Worm (Caenorhabditis elegans) whole organism, early embryonic: Measurements from ENCODE around the gene C07H6.9.

Source experiments
- ama-1 ChIP-seq: fragments of 150-350 bp; optimal IDR thresholded peaks from 2 replicates; lab custom pipeline; 2014
- ceh-13 ChIP-seq: fragments of 200-800 bp; sonication (Bioruptor generic); optimal IDR thresholded peaks from 2 replicates; lab custom pipeline; 2018; ENCODE audit warnings: mild to moderate bottlenecking, missing genetic modification characterization, missing compliant biosample characterization
- ets-7 ChIP-seq: sonication (generic microtip); optimal IDR thresholded peaks from 2 replicates; lab custom pipeline; 2016; ENCODE audit warnings: missing genotype, missing genetic modification characterization, missing compliant biosample characterization
- hmbx-1 ChIP-seq: sonication (generic microtip); optimal IDR thresholded peaks from 2 replicates; lab custom pipeline; 2016; ENCODE audit warnings: mild to moderate bottlenecking, missing genetic modification characterization, missing compliant biosample characterization
- hmg-4 ChIP-seq: fragments of 200-800 bp; sonication (Bioruptor generic); optimal IDR thresholded peaks from 2 replicates; lab custom pipeline; 2018; ENCODE audit warnings: mild to moderate bottlenecking, missing genetic modification characterization, missing compliant biosample characterization
- hnd-1 ChIP-seq: sonication (generic microtip); optimal IDR thresholded peaks from 2 replicates; lab custom pipeline; 2016; ENCODE audit warnings: missing genetic modification characterization, missing compliant biosample characterization
- pes-1 ChIP-seq: fragments of 200-800 bp; sonication (Bioruptor generic); IDR thresholded peaks from 2 replicates; pipeline ENCODE4 v1.3.6; 2022; ENCODE audit warnings: missing genetic modification reagents, missing genetic modification characterization, missing compliant biosample characterization
- sea-1 ChIP-seq: fragments of 200-800 bp; sonication (Bioruptor generic); conservative IDR thresholded peaks from 2 replicates; pipeline ENCODE4 v1.3.6; 2022; ENCODE audit warnings: missing genetic modification characterization, missing compliant biosample characterization
- tbx-11 ChIP-seq: fragments of 200-800 bp; sonication (Bioruptor generic); IDR thresholded peaks from 2 replicates; pipeline ENCODE4 v1.3.6; 2022; ENCODE audit warnings: missing genetic modification characterization, missing compliant biosample characterization
- tbx-37 ChIP-seq: fragments of 200-800 bp; sonication (Bioruptor generic); conservative IDR thresholded peaks from 2 replicates; pipeline ENCODE4 v1.3.6; 2022; ENCODE audit warnings: missing genetic modification reagents, missing genetic modification characterization, missing compliant biosample characterization

DNA sequence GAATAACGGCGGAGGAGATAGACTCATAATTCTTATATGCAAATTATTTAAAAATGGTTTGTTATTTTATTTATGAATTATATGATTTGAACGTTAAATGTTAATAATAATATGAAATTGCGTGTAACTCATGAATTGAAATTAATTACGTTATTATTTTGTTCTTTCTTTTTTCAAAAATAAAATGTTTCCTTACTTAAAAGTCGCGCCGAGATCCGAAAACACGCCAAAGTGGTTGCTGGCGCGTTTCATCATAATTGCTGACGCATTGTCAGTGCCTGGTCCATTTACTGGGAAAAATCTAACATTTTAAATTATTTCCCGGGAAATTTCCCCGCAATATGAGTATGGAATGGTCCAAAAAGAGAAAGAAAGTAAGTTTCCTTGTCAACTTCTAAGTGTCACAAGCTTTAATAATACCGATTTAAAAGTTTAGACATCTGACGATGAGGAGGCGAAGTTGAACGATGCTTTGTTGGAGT lies at the start of gene C07H6.9, which contains the start of gene sap-140:
- TF ChIP-seq ceh-13 (no peak), ama-1 (no peak), tbx-37 (no peak), tbx-11 (GFP tag; lab: Robert Waterston, UW) (no peak), hmbx-1 (tag; lab: Kevin White, UChicago) (no peak), sea-1 (GFP tag; lab: Robert Waterston, UW) (no peak), hmg-4 (no peak), ets-7 (tag; lab: Kevin White, UChicago) (no peak), hnd-1 (no peak), pes-1 (GFP tag; lab: Robert Waterston, UW) (no peak)
